Fruit fly (Drosophila melanogaster) whole organism, embryonic: Measurements from ENCODE around the gene GstT4.

Experiments used
- Abd-B ChIP-seq: fragments of 200-800 bp; sonication (Bioruptor generic); optimal IDR thresholded peaks from 2 replicates; lab custom pipeline; 2018; ENCODE audit warnings: missing biosample characterization, mild to moderate bottlenecking, missing genetic modification characterization, moderate library complexity
- CG10267 ChIP-seq: fragments of 200-800 bp; sonication (Bioruptor generic); optimal IDR thresholded peaks from 2 replicates; lab custom pipeline; 2018; ENCODE audit warnings: missing biosample characterization, mild to moderate bottlenecking, missing genetic modification characterization, moderate library complexity
- CG10366 ChIP-seq: fragments of 200-800 bp; sonication (Bioruptor generic); IDR thresholded peaks from 2 replicates; pipeline ENCODE4 v1.3.6; 2022; ENCODE audit warnings: missing biosample characterization, missing genetic modification characterization
- CG11247 ChIP-seq: fragments of 200-800 bp; sonication (Bioruptor generic); IDR thresholded peaks from 2 replicates; pipeline ENCODE4 v1.3.6; 2022; ENCODE audit warnings: missing biosample characterization, missing genetic modification characterization
- CG11456 ChIP-seq: fragments of 200-800 bp; sonication (Bioruptor generic); IDR thresholded peaks from 3 replicates; pipeline ENCODE4 v1.3.6; 2022; ENCODE audit warnings: missing biosample characterization, missing genetic modification characterization
- CG11560 ChIP-seq: fragments of 200-800 bp; sonication (Bioruptor generic); IDR thresholded peaks from 3 replicates; pipeline ENCODE4 v1.3.6; 2022; ENCODE audit warnings: missing biosample characterization, missing genetic modification characterization
- CG1233 ChIP-seq: fragments of 200-800 bp; sonication (Bioruptor generic); optimal IDR thresholded peaks from 4 replicates; lab custom pipeline; 2018; ENCODE audit warnings: missing biosample characterization, mild to moderate bottlenecking, missing genetic modification characterization
- CG13287 ChIP-seq: fragments of 200-800 bp; sonication (Bioruptor generic); IDR thresholded peaks from 2 replicates; pipeline ENCODE4 v1.3.6; 2022; ENCODE audit warnings: missing biosample characterization, missing genetic modification characterization; ENCODE audit not compliant: partially characterized antibody
- CG13296 ChIP-seq: fragments of 200-800 bp; sonication (Bioruptor generic); optimal IDR thresholded peaks from 3 replicates; lab custom pipeline; 2018; ENCODE audit warnings: missing biosample characterization, mild to moderate bottlenecking, missing genetic modification characterization
- CG13424 ChIP-seq: fragments of 200-800 bp; sonication (Bioruptor generic); optimal IDR thresholded peaks from 2 replicates; lab custom pipeline; 2019; ENCODE audit warnings: missing biosample characterization, mild to moderate bottlenecking, missing genetic modification characterization, moderate library complexity
- CG17359 ChIP-seq: fragments of 200-800 bp; sonication (Bioruptor generic); optimal IDR thresholded peaks from 3 replicates; lab custom pipeline; 2018; ENCODE audit warnings: missing biosample characterization, mild to moderate bottlenecking, missing genetic modification characterization, moderate library complexity
- CG18599 ChIP-seq: fragments of 200-800 bp; sonication (Bioruptor generic); optimal IDR thresholded peaks from 3 replicates; lab custom pipeline; 2017; ENCODE audit warnings: missing biosample characterization, missing genetic modification characterization, mild to moderate bottlenecking, moderate library complexity, missing genetic modification reagents
- CG2678 ChIP-seq: fragments of 200-800 bp; sonication (Bioruptor generic); optimal IDR thresholded peaks from 3 replicates; lab custom pipeline; 2019; ENCODE audit warnings: missing biosample characterization, mild to moderate bottlenecking, missing genetic modification characterization, moderate library complexity
- CG2889 ChIP-seq: fragments of 200-800 bp; sonication (Bioruptor generic); IDR thresholded peaks from 3 replicates; pipeline ENCODE4 v1.3.6; 2022; ENCODE audit warnings: missing biosample characterization, missing genetic modification characterization
- CG31224 ChIP-seq: fragments of 200-800 bp; sonication (Bioruptor generic); IDR thresholded peaks from 2 replicates; pipeline ENCODE4 v1.3.6; 2022; ENCODE audit warnings: missing biosample characterization, missing genetic modification characterization
- CG32532 ChIP-seq: fragments of 200-800 bp; sonication (Bioruptor generic); IDR thresholded peaks from 2 replicates; pipeline ENCODE4 v1.3.6; 2022; ENCODE audit warnings: missing biosample characterization, missing genetic modification characterization
- CG7556 ChIP-seq: fragments of 200-800 bp; sonication (Bioruptor generic); optimal IDR thresholded peaks from 2 replicates; lab custom pipeline; 2017; ENCODE audit warnings: missing biosample characterization, mild to moderate bottlenecking, missing genetic modification characterization
- CG7786 ChIP-seq: fragments of 200-800 bp; sonication (Bioruptor generic); optimal IDR thresholded peaks from 2 replicates; lab custom pipeline; 2016; ENCODE audit warnings: missing biosample characterization, missing genetic modification characterization
- CG7839 ChIP-seq: fragments of 200-800 bp; sonication (Bioruptor generic); optimal IDR thresholded peaks from 3 replicates; lab custom pipeline; 2018; ENCODE audit warnings: missing biosample characterization, mild to moderate bottlenecking, missing genetic modification characterization, moderate library complexity
- CG8290 ChIP-seq, 3 experiments: fragments of 200-800 bp; sonication (Bioruptor generic); optimal IDR thresholded peaks; 2 replicates each; lab custom pipeline; 2016 to 2019; ENCODE audit warnings: missing biosample characterization in 3 of 3, missing genetic modification characterization in 3 of 3, mild to moderate bottlenecking in 2 of 3, moderate library complexity in 1 of 3
- CG9932 ChIP-seq: fragments of 200-800 bp; sonication (Bioruptor generic); IDR thresholded peaks from 2 replicates; pipeline ENCODE4 v1.3.6; 2022; ENCODE audit warnings: missing biosample characterization, missing genetic modification characterization
- E2f1 ChIP-seq: fragments of 200-800 bp; sonication (Bioruptor generic); IDR thresholded peaks from 2 replicates; pipeline ENCODE4 v1.3.6; 2022; ENCODE audit warnings: missing biosample characterization, missing genetic modification characterization
- Fer3 ChIP-seq: fragments of 200-800 bp; sonication (Bioruptor generic); optimal IDR thresholded peaks from 2 replicates; lab custom pipeline; 2018; ENCODE audit warnings: missing biosample characterization, mild to moderate bottlenecking, missing genetic modification characterization, moderate library complexity
- Gug ChIP-seq: fragments of 200-800 bp; sonication (Bioruptor generic); IDR thresholded peaks from 4 replicates; pipeline ENCODE4 v1.3.6; 2022; ENCODE audit warnings: missing biosample characterization, missing genetic modification characterization
- HHEX ChIP-seq: fragments of 200-800 bp; sonication (Bioruptor generic); optimal IDR thresholded peaks from 3 replicates; lab custom pipeline; 2017; ENCODE audit warnings: missing biosample characterization, mild to moderate bottlenecking, missing genetic modification characterization, missing genetic modification reagents
- Mrtf ChIP-seq: fragments of 200-800 bp; sonication (Bioruptor generic); IDR thresholded peaks from 3 replicates; pipeline ENCODE4 v1.3.6; 2022; ENCODE audit warnings: missing biosample characterization, missing genetic modification characterization
- Pdp1 ChIP-seq, 2 experiments: fragments of 200-800 bp; sonication (Bioruptor generic); optimal IDR thresholded peaks; 3 replicates each; lab custom pipeline; 2016; ENCODE audit warnings: missing biosample characterization in 2 of 2, missing genetic modification characterization in 2 of 2, mild to moderate bottlenecking in 1 of 2, moderate library complexity in 1 of 2
- Rfx ChIP-seq: fragments of 200-800 bp; sonication (Bioruptor generic); IDR thresholded peaks from 2 replicates; pipeline ENCODE4 v1.3.6; 2022; ENCODE audit warnings: missing biosample characterization, missing genetic modification characterization
- Sox102F ChIP-seq: fragments of 200-800 bp; sonication (Bioruptor generic); optimal IDR thresholded peaks from 2 replicates; lab custom pipeline; 2018; ENCODE audit warnings: missing biosample characterization, mild to moderate bottlenecking, missing genetic modification characterization, moderate library complexity
- bsh ChIP-seq, 2 experiments: fragments of 200-800 bp; sonication (Bioruptor generic); optimal IDR thresholded peaks; 2 replicates each; lab custom pipeline; 2017 to 2018; ENCODE audit warnings: mild to moderate bottlenecking in 2 of 2, missing biosample characterization in 2 of 2, missing genetic modification characterization in 2 of 2, moderate library complexity in 1 of 2
- ci ChIP-seq: fragments of 200-800 bp; sonication (Bioruptor generic); IDR thresholded peaks from 3 replicates; pipeline ENCODE4 v1.3.6; 2022; ENCODE audit warnings: missing biosample characterization, missing genetic modification characterization
- cwo ChIP-seq: fragments of 200-800 bp; sonication (Bioruptor generic); optimal IDR thresholded peaks from 3 replicates; lab custom pipeline; 2017; ENCODE audit warnings: missing biosample characterization, missing genetic modification characterization, mild to moderate bottlenecking, moderate library complexity, missing genetic modification reagents
- esg ChIP-seq: fragments of 200-800 bp; sonication (Bioruptor generic); conservative IDR thresholded peaks from 2 replicates; pipeline ENCODE4 v1.3.6; 2022; ENCODE audit warnings: missing biosample characterization, missing genetic modification characterization
- her ChIP-seq: fragments of 200-800 bp; sonication (Bioruptor generic); optimal IDR thresholded peaks from 2 replicates; lab custom pipeline; 2016; ENCODE audit warnings: missing biosample characterization, missing genetic modification characterization
- hkb ChIP-seq, 2 experiments: fragments of 200-800 bp in 1 of 2; fragments of >200 bp in 1 of 2; sonication (Bioruptor generic) in 1 of 2; IDR thresholded peaks in 1 of 2; optimal IDR thresholded peaks in 1 of 2; 2 replicates each; pipeline versions ENCODE4 v1.3.6 to Lab custom; 2017 to 2022; ENCODE audit warnings: missing biosample characterization in 1 of 2, missing genetic modification characterization in 1 of 2
- ind ChIP-seq: fragments of 200-800 bp; sonication (Bioruptor generic); optimal IDR thresholded peaks from 3 replicates; lab custom pipeline; 2016; ENCODE audit warnings: missing biosample characterization, missing genetic modification characterization
- lbe ChIP-seq: fragments of 200-800 bp; sonication (Bioruptor generic); optimal IDR thresholded peaks from 2 replicates; lab custom pipeline; 2016; ENCODE audit warnings: missing biosample characterization, mild to moderate bottlenecking, missing genetic modification characterization
- lilli ChIP-seq: fragments of 200-800 bp; sonication (Bioruptor generic); optimal IDR thresholded peaks from 3 replicates; lab custom pipeline; 2016; ENCODE audit warnings: missing biosample characterization, missing genetic modification characterization
- mam ChIP-seq: fragments of 200-800 bp; sonication (Bioruptor generic); optimal IDR thresholded peaks from 3 replicates; lab custom pipeline; 2016; ENCODE audit warnings: missing biosample characterization, missing genetic modification characterization
- mld ChIP-seq: fragments of 200-800 bp; sonication (Bioruptor generic); IDR thresholded peaks from 3 replicates; pipeline ENCODE4 v1.3.6; 2022; ENCODE audit warnings: missing biosample characterization, missing genetic modification characterization; ENCODE audit not compliant: partially characterized antibody
- org-1 ChIP-seq: fragments of 200-800 bp; sonication (Bioruptor generic); optimal IDR thresholded peaks from 2 replicates; lab custom pipeline; 2017; ENCODE audit warnings: missing biosample characterization, missing genetic modification characterization
- prd ChIP-seq, 3 experiments: fragments of >200 bp in 2 of 3; fragments of 200-800 bp in 1 of 3; sonication (Bioruptor generic) in 1 of 3; optimal IDR thresholded peaks in 2 of 3; IDR thresholded peaks in 1 of 3; 2 replicates in 2 of 3; 3 replicates in 1 of 3; pipeline versions ENCODE4 v1.3.6 to Lab custom; 2017 to 2022; ENCODE audit warnings: missing biosample characterization in 1 of 3, missing genetic modification characterization in 1 of 3
- sisA ChIP-seq: fragments of 200-800 bp; sonication (Bioruptor generic); IDR thresholded peaks from 2 replicates; pipeline ENCODE4 v1.3.6; 2022; ENCODE audit warnings: missing biosample characterization, missing genetic modification characterization
- slbo ChIP-seq: fragments of 200-800 bp; sonication (Bioruptor generic); IDR thresholded peaks from 2 replicates; pipeline ENCODE4 v1.3.6; 2022; ENCODE audit warnings: missing biosample characterization, missing genetic modification characterization
- unpg ChIP-seq: fragments of 200-800 bp; sonication (Bioruptor generic); optimal IDR thresholded peaks from 3 replicates; lab custom pipeline; 2018; ENCODE audit warnings: missing biosample characterization, mild to moderate bottlenecking, missing genetic modification characterization, moderate library complexity

Gene GstT4

dm6 chrX:13421059-13421458 lies 16.5 kb downstream of the GstT4 start (continued):
- TF ChIP-seq ci (no peak), Pdp1 (GFP tag; optimal IDR thresholded peaks at IDR 0.05; lab: Kevin White, UChicago) (peak in 1 of 2 experiments; percentile 73), CG8290 (GFP tag; optimal IDR thresholded peaks at IDR 0.05; lab: Kevin White, UChicago) (peak; percentile 49), CG8290 (tag; optimal IDR thresholded peaks at IDR 0.05; lab: Kevin White, UChicago) (no peak)

- TF ChIP-seq CG13296 (GFP tag; lab: Kevin White, UChicago) (peak; percentile 2), esg (GFP tag; lab: Robert Waterston, UW) (peak; percentile 29; the same call in 1 of the 2 replicates), unpg (GFP tag; lab: Kevin White, UChicago) (no peak), CG13424 (peak; percentile 19), Rfx (peak; percentile 42; the same call in 1 of the 2 replicates), Mrtf (0 out of 3 replicates have a peak, but pooled peaks have one; percentile 24), Gug (GFP tag; lab: Robert Waterston, UW) (0 out of 4 replicates have a peak, but pooled peaks have one; percentile 29), CG7839 (peak; percentile 36), CG31224 (GFP tag; lab: Robert Waterston, UW) (0 out of 2 replicates have a peak, but pooled peaks have one; percentile 26), CG17359 (tag; lab: Kevin White, UChicago) (peak; percentile 16), CG2678 (tag; lab: Kevin White, UChicago) (peak; percentile 43), sisA (GFP tag; lab: Robert Waterston, UW) (peak; percentile 13; the same call in 1 of the 2 replicates), ind (GFP tag; lab: Kevin White, UChicago) (peak; percentile 22), cwo (GFP tag; lab: Kevin White, UChicago) (peak; percentile 12), mam (GFP tag; lab: Kevin White, UChicago) (peak; percentile 3), Sox102F (peak; percentile 26), CG11560 (tag; lab: Robert Waterston, UW) (0 out of 3 replicates have a peak, but pooled peaks have one; percentile 25), slbo (peak; percentile 53), CG2889 (GFP tag; lab: Robert Waterston, UW) (no peak), CG7786 (peak; percentile 21), mld (no peak), CG18599 (GFP tag; lab: Kevin White, UChicago) (peak; percentile 63), CG9932 (GFP tag; lab: Robert Waterston, UW) (0 out of 2 replicates have a peak, but pooled peaks have one; percentile 15), CG11456 (GFP tag; lab: Robert Waterston, UW) (peak; percentile 65; the same call in 1 of the 3 replicates), org-1 (GFP tag; lab: Kevin White, UChicago) (peak; percentile 9), E2f1 (0 out of 2 replicates have a peak, but pooled peaks have one; percentile 27), CG10366 (GFP tag; lab: Robert Waterston, UW) (peak; percentile 27; the same call in 1 of the 2 replicates), CG7556 (peak; percentile 21), CG13287 (GFP tag; lab: Robert Waterston, UW) (no peak), bsh (GFP tag; optimal IDR thresholded peaks at IDR 0.05; lab: Kevin White, UChicago) (no peak), hkb (optimal IDR thresholded peaks at IDR 0.05; lab: Kevin White, UChicago) (no peak), hkb (GFP tag; IDR thresholded peaks at IDR 0.05; lab: Robert Waterston, UW) (0 out of 2 replicates have a peak, but pooled peaks have one; percentile 24), lbe (no peak), CG32532 (GFP tag; lab: Robert Waterston, UW) (0 out of 2 replicates have a peak, but pooled peaks have one; percentile 13), CG10267 (tag; lab: Kevin White, UChicago) (no peak), prd (optimal IDR thresholded peaks at IDR 0.05; lab: Kevin White, UChicago) (no peak), prd (GFP tag; IDR thresholded peaks at IDR 0.05; lab: Robert Waterston, UW) (peak; percentile 50; the same call in 2 of the 3 replicates), CG1233 (GFP tag; lab: Kevin White, UChicago) (no peak), Abd-B (no peak), her (GFP tag; lab: Kevin White, UChicago) (no peak), lilli (peak; percentile 10), HHEX (GFP tag; lab: Kevin White, UChicago) (peak; percentile 9), CG8290 (GFP tag; optimal IDR thresholded peaks at IDR 0.05; lab: Kevin White, UChicago) (no peak), CG8290 (tag; optimal IDR thresholded peaks at IDR 0.05; lab: Kevin White, UChicago) (peak in 1 of 2 experiments; percentile 41), CG11247 (GFP tag; lab: Robert Waterston, UW) (peak; percentile 23; the same call in 1 of the 2 replicates), Fer3 (tag; lab: Kevin White, UChicago) (peak; percentile 19)
These were observed 29.5 kb downstream of the GstT4 start for dm6 chrX:13434065-13434464.
